Worm (Caenorhabditis elegans) whole organism, L1 larva: ENCODE results near the gene lpr-3.

Experiments
- F16B12.6 ChIP-seq: fragments of 150-350 bp; optimal IDR thresholded peaks from 2 replicates; lab custom pipeline; 2014; ENCODE audit warnings: missing biosample characterization, missing genetic modification characterization
- Y116A8C.19 ChIP-seq: sonication (generic microtip); optimal IDR thresholded peaks from 2 replicates; lab custom pipeline; 2016; ENCODE audit warnings: missing compliant biosample characterization, missing genetic modification characterization, borderline replicate concordance
- aha-1 ChIP-seq: fragments of 150-350 bp; optimal IDR thresholded peaks from 2 replicates; lab custom pipeline; 2014; ENCODE audit warnings: missing biosample characterization, missing genetic modification characterization
- aly-2 ChIP-seq: fragments of 150-350 bp; optimal IDR thresholded peaks from 2 replicates; lab custom pipeline; 2014; ENCODE audit warnings: missing biosample characterization, missing genetic modification characterization
- ama-1 ChIP-seq: fragments of 150-350 bp; optimal IDR thresholded peaks from 2 replicates; lab custom pipeline; 2014
- blmp-1 ChIP-seq: fragments of 150-350 bp; optimal IDR thresholded peaks from 2 replicates; lab custom pipeline; 2014; ENCODE audit warnings: missing biosample characterization, missing genetic modification characterization
- ceh-8 ChIP-seq: fragments of 200-800 bp; sonication (Bioruptor generic); optimal IDR thresholded peaks from 2 replicates; lab custom pipeline; 2018; ENCODE audit warnings: mild to moderate bottlenecking, missing genetic modification characterization, moderate library complexity, missing compliant biosample characterization
- ceh-82 ChIP-seq, 3 experiments: fragments of 150-350 bp in 1 of 3; sonication (generic microtip) in 2 of 3; optimal IDR thresholded peaks; 2 replicates each; lab custom pipeline; 2014 to 2017; ENCODE audit warnings: missing biosample characterization in 3 of 3, missing genetic modification characterization in 3 of 3
- ceh-90 ChIP-seq: sonication (generic microtip); optimal IDR thresholded peaks from 2 replicates; lab custom pipeline; 2016; ENCODE audit warnings: missing genetic modification characterization, missing compliant biosample characterization
- ces-1 ChIP-seq: fragments of 150-350 bp; optimal IDR thresholded peaks from 2 replicates; lab custom pipeline; 2014; ENCODE audit warnings: missing biosample characterization, missing genetic modification reagents, missing genetic modification characterization
- dpl-1 ChIP-seq, 3 experiments: fragments of 150-350 bp in 2 of 3; sonication (generic microtip) in 1 of 3; optimal IDR thresholded peaks; 2 replicates each; lab custom pipeline; 2014 to 2017; ENCODE audit warnings: missing biosample characterization in 3 of 3, missing genetic modification characterization in 3 of 3, missing genetic modification reagents in 3 of 3
- efl-1 ChIP-seq, 4 experiments: fragments of 150-350 bp; optimal IDR thresholded peaks in 3 of 4; peaks in 1 of 4; 1 replicate in 1 of 4; 2 replicates in 3 of 4; lab custom pipeline; 2014; ENCODE audit warnings: missing biosample characterization in 2 of 4, missing genetic modification characterization in 2 of 4, missing genetic modification reagents in 2 of 4
- efl-3 ChIP-seq: fragments of 200-800 bp; sonication (Bioruptor generic); optimal IDR thresholded peaks from 2 replicates; lab custom pipeline; 2018; ENCODE audit warnings: mild to moderate bottlenecking, missing genetic modification characterization, missing compliant biosample characterization
- egl-13 ChIP-seq: sonication (generic microtip); optimal IDR thresholded peaks from 2 replicates; lab custom pipeline; 2016; ENCODE audit warnings: missing genotype, missing genetic modification reagents, missing genetic modification characterization, missing compliant biosample characterization
- ets-5 ChIP-seq: fragments of 200-800 bp; sonication (Bioruptor generic); IDR thresholded peaks from 2 replicates; pipeline ENCODE4 v1.3.6; 2022; ENCODE audit warnings: missing genetic modification characterization, missing compliant biosample characterization
- fkh-4 ChIP-seq: sonication (generic microtip); optimal IDR thresholded peaks from 2 replicates; lab custom pipeline; 2016; ENCODE audit warnings: missing compliant biosample characterization, missing genetic modification characterization, borderline replicate concordance
- fkh-8 ChIP-seq: sonication (generic microtip); optimal IDR thresholded peaks from 2 replicates; lab custom pipeline; 2016; ENCODE audit warnings: mild to moderate bottlenecking, missing genetic modification characterization, missing compliant biosample characterization
- hpl-2 ChIP-seq: fragments of 150-350 bp; optimal IDR thresholded peaks from 2 replicates; lab custom pipeline; 2014; ENCODE audit warnings: missing biosample characterization, missing genetic modification reagents, missing genetic modification characterization
- irx-1 ChIP-seq: sonication (generic microtip); optimal IDR thresholded peaks from 2 replicates; lab custom pipeline; 2016; ENCODE audit warnings: missing genetic modification characterization, missing compliant biosample characterization
- isw-1 ChIP-seq: fragments of 200-800 bp; sonication (Bioruptor generic); IDR thresholded peaks from 2 replicates; pipeline ENCODE4 v1.3.6; 2022; ENCODE audit warnings: missing genetic modification characterization, missing compliant biosample characterization
- jun-1 ChIP-seq: fragments of 150-350 bp; optimal IDR thresholded peaks from 2 replicates; lab custom pipeline; 2014; ENCODE audit warnings: missing biosample characterization, missing genetic modification reagents, missing genetic modification characterization
- lin-13 ChIP-seq: fragments of 150-350 bp; optimal IDR thresholded peaks from 2 replicates; lab custom pipeline; 2014; ENCODE audit warnings: missing biosample characterization, missing genetic modification reagents, missing genetic modification characterization
- lin-15B ChIP-seq: fragments of 150-350 bp; sonication (generic microtip); optimal IDR thresholded peaks from 3 replicates; lab custom pipeline; 2014; ENCODE audit warnings: missing biosample characterization, missing genetic modification characterization
- lin-39 ChIP-seq: fragments of 150-350 bp; optimal IDR thresholded peaks from 2 replicates; lab custom pipeline; 2014; ENCODE audit warnings: missing biosample characterization, missing genetic modification reagents, missing genetic modification characterization
- mep-1 ChIP-seq: fragments of 150-350 bp; optimal IDR thresholded peaks from 2 replicates; lab custom pipeline; 2014; ENCODE audit warnings: missing biosample characterization, missing genetic modification characterization
- nhr-11 ChIP-seq: fragments of 150-350 bp; optimal IDR thresholded peaks from 2 replicates; lab custom pipeline; 2014; ENCODE audit warnings: missing biosample characterization, missing genetic modification characterization
- nhr-12 ChIP-seq: sonication (generic microtip); optimal IDR thresholded peaks from 2 replicates; lab custom pipeline; 2017; ENCODE audit warnings: missing biosample characterization, missing genetic modification characterization
- nhr-19 ChIP-seq: fragments of 200-800 bp; sonication (Bioruptor generic); conservative IDR thresholded peaks from 2 replicates; pipeline ENCODE4 v1.3.6; 2022; ENCODE audit warnings: missing genetic modification characterization, missing compliant biosample characterization
- nhr-20 ChIP-seq: sonication (generic microtip); optimal IDR thresholded peaks from 2 replicates; lab custom pipeline; 2016; ENCODE audit warnings: mild to moderate bottlenecking, missing genetic modification characterization, missing compliant biosample characterization
- nhr-237 ChIP-seq: fragments of 150-350 bp; optimal IDR thresholded peaks from 2 replicates; lab custom pipeline; 2014; ENCODE audit warnings: missing biosample characterization, missing genetic modification characterization
- nhr-28 ChIP-seq: fragments of 150-350 bp; optimal IDR thresholded peaks from 2 replicates; lab custom pipeline; 2014; ENCODE audit warnings: missing biosample characterization, missing genetic modification characterization
- nhr-47 ChIP-seq: sonication (generic microtip); optimal IDR thresholded peaks from 2 replicates; lab custom pipeline; 2016; ENCODE audit warnings: mild to moderate bottlenecking, missing genetic modification characterization, moderate library complexity, missing compliant biosample characterization
- nhr-71 ChIP-seq: sonication (generic microtip); optimal IDR thresholded peaks from 2 replicates; lab custom pipeline; 2016; ENCODE audit warnings: mild to moderate bottlenecking, missing genetic modification characterization, moderate library complexity, missing compliant biosample characterization
- nhr-76 ChIP-seq: sonication (generic microtip); optimal IDR thresholded peaks from 2 replicates; lab custom pipeline; 2017; ENCODE audit warnings: missing biosample characterization, missing genetic modification characterization
- nhr-77 ChIP-seq: fragments of 150-350 bp; optimal IDR thresholded peaks from 2 replicates; lab custom pipeline; 2014; ENCODE audit warnings: missing biosample characterization, missing genetic modification characterization
- nhr-84 ChIP-seq: sonication (generic microtip); optimal IDR thresholded peaks from 2 replicates; lab custom pipeline; 2017; ENCODE audit warnings: missing biosample characterization, missing genetic modification characterization
- nhr-85 ChIP-seq: sonication (generic microtip); peaks from one replicate; lab custom pipeline; 2016; ENCODE audit warnings: missing genetic modification characterization, inconsistent platforms, missing compliant biosample characterization
- nhr-90 ChIP-seq: sonication (generic microtip); optimal IDR thresholded peaks from 2 replicates; lab custom pipeline; 2016; ENCODE audit warnings: mild to moderate bottlenecking, missing genetic modification characterization, missing compliant biosample characterization; ENCODE audit not compliant: poor library complexity
- pag-3 ChIP-seq: sonication (generic microtip); optimal IDR thresholded peaks from 2 replicates; lab custom pipeline; 2017; ENCODE audit warnings: missing genetic modification characterization, mild to moderate bottlenecking, missing compliant biosample characterization, antibody characterized with exemption, borderline replicate concordance; ENCODE audit not compliant: insufficient read depth
- pax-3 ChIP-seq: fragments of 200-800 bp; sonication (Bioruptor generic); optimal IDR thresholded peaks from 2 replicates; lab custom pipeline; 2018; ENCODE audit warnings: mild to moderate bottlenecking, missing genetic modification characterization, moderate library complexity, missing compliant biosample characterization
- snpc-4 ChIP-seq: fragments of 150-350 bp; optimal IDR thresholded peaks from 2 replicates; lab custom pipeline; 2014; ENCODE audit warnings: missing biosample characterization, missing genetic modification characterization
- snu-23 ChIP-seq: sonication (generic microtip); optimal IDR thresholded peaks from 2 replicates; lab custom pipeline; 2016; ENCODE audit warnings: missing genetic modification characterization, missing compliant biosample characterization
- tlp-1 ChIP-seq: fragments of 150-350 bp; optimal IDR thresholded peaks from 2 replicates; lab custom pipeline; 2014; ENCODE audit warnings: missing biosample characterization, missing genetic modification characterization
- unc-130 ChIP-seq: fragments of 150-350 bp; optimal IDR thresholded peaks from 2 replicates; lab custom pipeline; 2017; ENCODE audit warnings: missing biosample characterization, missing genetic modification characterization, inconsistent platforms
- unc-30 ChIP-seq: sonication (generic microtip); optimal IDR thresholded peaks from 2 replicates; lab custom pipeline; 2017; ENCODE audit warnings: missing biosample characterization, missing genetic modification characterization
- unc-62 ChIP-seq: fragments of 150-350 bp; optimal IDR thresholded peaks from 2 replicates; lab custom pipeline; 2014; ENCODE audit warnings: missing biosample characterization, missing genetic modification reagents, missing genetic modification characterization
- unc-98 ChIP-seq: fragments of 200-800 bp; sonication (Bioruptor generic); IDR thresholded peaks from 2 replicates; pipeline ENCODE4 v1.3.6; 2022; ENCODE audit warnings: missing genetic modification characterization, missing compliant biosample characterization
- vab-15 ChIP-seq: sonication (generic microtip); optimal IDR thresholded peaks from 2 replicates; lab custom pipeline; 2017; ENCODE audit warnings: missing genotype, mild to moderate bottlenecking, missing genetic modification characterization, missing compliant biosample characterization
- xbp-1 ChIP-seq: sonication (generic microtip); optimal IDR thresholded peaks from 2 replicates; lab custom pipeline; 2016; ENCODE audit warnings: missing genetic modification characterization, missing compliant biosample characterization
- zip-4 ChIP-seq: fragments of 200-800 bp; sonication (Bioruptor generic); optimal IDR thresholded peaks from 2 replicates; lab custom pipeline; 2018; ENCODE audit warnings: mild to moderate bottlenecking, missing genetic modification characterization, moderate library complexity, missing compliant biosample characterization
- ztf-11 ChIP-seq, 2 experiments: sonication (generic microtip); optimal IDR thresholded peaks; 2 replicates each; lab custom pipeline; 2016 to 2017; ENCODE audit warnings: missing genetic modification characterization in 2 of 2, missing biosample characterization in 1 of 2, missing compliant biosample characterization in 1 of 2
- ztf-4 ChIP-seq: fragments of 150-350 bp; optimal IDR thresholded peaks from 2 replicates; lab custom pipeline; 2014; ENCODE audit warnings: missing biosample characterization, missing genetic modification characterization

Gene lpr-3

ce11 chrX:11031047-11031695 lies 26.0 kb upstream of the lpr-3 start (continued):
- TF ChIP-seq efl-3 (GFP tag; lab: Kevin White, UChicago) (peak; percentile 78), mep-1 (tag; lab: Kevin White, UChicago) (peak; percentile 73), unc-62 (GFP tag; lab: Kevin White, UChicago) (no peak), ztf-11 (tag; optimal IDR thresholded peaks at IDR 0.05; lab: Kevin White, UChicago) (peak in 1 of 2 experiments; percentile 82), unc-98 (GFP tag; lab: Robert Waterston, UW) (peak; percentile 56), nhr-28 (tag; lab: Kevin White, UChicago) (no peak), jun-1 (peak; percentile 86), ces-1 (GFP tag; lab: Kevin White, UChicago) (no peak), nhr-71 (peak; percentile 97), pax-3 (peak; percentile 72), dpl-1 (GFP tag; optimal IDR thresholded peaks at IDR 0.05; lab: Kevin White, UChicago) (peak; percentile 32 to 51 (median 40)), isw-1 (peak; percentile 71), nhr-19 (GFP tag; lab: Robert Waterston, UW) (peak; percentile 83), fkh-8 (tag; lab: Kevin White, UChicago) (peak; percentile 89), unc-130 (tag; lab: Kevin White, UChicago) (peak; percentile 65), ama-1 (lab: Kevin White, UChicago) (peak; percentile 19), aha-1 (peak; percentile 82), nhr-85 (tag; lab: Kevin White, UChicago) (peak; percentile 97), snu-23 (peak; percentile 97), zip-4 (GFP tag; lab: Kevin White, UChicago) (peak; percentile 69), snpc-4 (peak; percentile 62), ceh-8 (peak; percentile 64), nhr-90 (peak; percentile 89), blmp-1 (peak; percentile 57), nhr-84 (tag; lab: Kevin White, UChicago) (no peak), ets-5 (GFP tag; lab: Robert Waterston, UW) (no peak), nhr-76 (peak; percentile 40), nhr-77 (tag; lab: Kevin White, UChicago) (peak; percentile 91), fkh-4 (tag; lab: Kevin White, UChicago) (peak; percentile 43), irx-1 (tag; lab: Kevin White, UChicago) (peak; percentile 85), lin-15B (tag; lab: Kevin White, UChicago) (peak; percentile 10), nhr-12 (tag; lab: Kevin White, UChicago) (no peak), ceh-82 (tag; optimal IDR thresholded peaks at IDR 0.05; lab: Kevin White, UChicago) (peak; percentile 38 to 77 (median 72)), ceh-90 (peak; percentile 51), nhr-20 (peak; percentile 96), tlp-1 (tag; lab: Kevin White, UChicago) (no peak), nhr-11 (peak; percentile 76), pag-3 (tag; lab: Kevin White, UChicago) (peak; percentile 65), F16B12.6 (tag; lab: Kevin White, UChicago) (no peak), nhr-237 (peak; percentile 47), unc-30 (tag; lab: Kevin White, UChicago) (no peak), vab-15 (tag; lab: Kevin White, UChicago) (no peak), egl-13 (tag; lab: Kevin White, UChicago) (peak; percentile 91), Y116A8C.19 (peak; percentile 1), nhr-47 (tag; lab: Kevin White, UChicago) (peak; percentile 94), lin-39 (tag; lab: Kevin White, UChicago) (peak; percentile 36), ztf-4 (tag; lab: Kevin White, UChicago) (peak; percentile 86), hpl-2 (GFP tag; lab: Kevin White, UChicago) (peak; percentile 39), aly-2 (tag; lab: Kevin White, UChicago) (peak; percentile 4), xbp-1 (tag; lab: Kevin White, UChicago) (peak; percentile 90), lin-13 (GFP tag; lab: Kevin White, UChicago) (peak; percentile 89), efl-1 (optimal IDR thresholded peaks at IDR 0.05; lab: Kevin White, UChicago) (peak; percentile 64 to 73), efl-1 (GFP tag; optimal IDR thresholded peaks at IDR 0.05 in 1 of 2; lab: Kevin White, UChicago) (peak; percentile 27 to 95)
